Worm (Caenorhabditis elegans) whole organism, mixed stage, embryonic: Measurements from ENCODE around the gene F20B6.5.

Source experiments
- nhr-28 ChIP-seq: fragments of 150-350 bp; optimal IDR thresholded peaks from 2 replicates; lab custom pipeline; 2014; ENCODE audit warnings: missing biosample characterization, missing genetic modification characterization
- unc-62 ChIP-seq: fragments of 150-350 bp; optimal IDR thresholded peaks from 2 replicates; lab custom pipeline; 2014; ENCODE audit warnings: missing biosample characterization, missing genetic modification reagents, missing genetic modification characterization

ce11 chrX:4248417-4248816 is 48.7 kb upstream of the F20B6.5 start:
- TF ChIP-seq unc-62: no peak
- TF ChIP-seq nhr-28: no peak
